Worm (Caenorhabditis elegans): Measurements from ENCODE around the gene ops-1.

DNA sequence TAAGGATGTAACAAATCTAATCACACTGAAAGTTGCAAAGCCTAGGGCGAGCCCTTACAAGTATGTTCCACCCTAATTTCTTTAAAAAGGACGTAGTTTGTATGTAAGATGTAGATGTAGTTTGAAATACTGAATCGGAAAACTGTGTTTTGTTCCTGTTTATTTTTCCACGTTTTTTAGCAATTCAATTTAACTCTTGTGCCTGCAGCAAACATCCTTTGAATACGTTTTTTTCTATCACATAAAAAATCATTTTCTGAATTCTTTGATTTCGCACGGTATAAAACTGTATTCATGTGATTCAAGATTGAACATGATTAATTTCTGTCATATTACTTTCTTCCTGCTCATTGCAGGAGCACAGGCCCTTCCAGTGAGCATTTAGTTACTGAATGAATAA is 44.2 kb downstream of the ops-1 start, which contains the start of gene F58F9.9:
- TF ChIP-seq ets-4 (tag; optimal IDR thresholded peaks at IDR 0.05) (no peak), pax-1 (tag; optimal IDR thresholded peaks at IDR 0.05) (no peak)

Data from whole organism, late embryonic.